Worm (Caenorhabditis elegans) whole organism, L4 larva: ENCODE results near the gene Y75B8A.33.
A peak's percentile ranks its signal among the peaks of the same experiment; 100 is the strongest.

Experiments used
- D1046.2 ChIP-seq: fragments of 200-800 bp; sonication (Bioruptor generic); IDR thresholded peaks from 2 replicates; pipeline ENCODE4 v1.3.6; 2022; ENCODE audit warnings: missing genetic modification characterization, missing compliant biosample characterization
- F10B5.3 ChIP-seq: sonication (generic microtip); optimal IDR thresholded peaks from 2 replicates; lab custom pipeline; 2016; ENCODE audit warnings: mild to moderate bottlenecking, missing genetic modification characterization, missing compliant biosample characterization
- F26F4.8 ChIP-seq: fragments of 200-800 bp; sonication (Bioruptor generic); conservative IDR thresholded peaks from 2 replicates; pipeline ENCODE4 v1.3.6; 2022; ENCODE audit warnings: missing genetic modification characterization, missing compliant biosample characterization
- F37D6.2 ChIP-seq: sonication (generic microtip); optimal IDR thresholded peaks from 2 replicates; lab custom pipeline; 2016; ENCODE audit warnings: mild to moderate bottlenecking, missing genetic modification characterization, missing compliant biosample characterization
- F49E8.2 ChIP-seq: sonication (generic microtip); optimal IDR thresholded peaks from 2 replicates; lab custom pipeline; 2016; ENCODE audit warnings: missing compliant biosample characterization, mild to moderate bottlenecking, missing genetic modification characterization, borderline replicate concordance
- R02D3.7 ChIP-seq: fragments of 150-350 bp; sonication (generic microtip); optimal IDR thresholded peaks from 3 replicates; lab custom pipeline; 2014; ENCODE audit warnings: missing biosample characterization, missing genetic modification characterization
- T20F7.1 ChIP-seq: fragments of 200-800 bp; sonication (Bioruptor generic); optimal IDR thresholded peaks from 2 replicates; lab custom pipeline; 2018; ENCODE audit warnings: mild to moderate bottlenecking, missing genetic modification characterization, missing compliant biosample characterization
- Y105C5A.15 ChIP-seq: fragments of 200-800 bp; sonication (Bioruptor generic); IDR thresholded peaks from 2 replicates; pipeline ENCODE4 v1.3.6; 2022; ENCODE audit warnings: missing genetic modification characterization, missing compliant biosample characterization
- Y5F2A.4 ChIP-seq: fragments of 200-800 bp; sonication (Bioruptor generic); optimal IDR thresholded peaks from 2 replicates; lab custom pipeline; 2018; ENCODE audit warnings: mild to moderate bottlenecking, missing genetic modification characterization, missing compliant biosample characterization
- Y75B8A.6 ChIP-seq: fragments of 200-800 bp; sonication (Bioruptor generic); IDR thresholded peaks from 2 replicates; pipeline ENCODE4 v1.3.6; 2022; ENCODE audit warnings: missing genetic modification reagents, missing genetic modification characterization, missing compliant biosample characterization
- ZK546.5 ChIP-seq, 2 experiments: sonication (generic microtip); optimal IDR thresholded peaks; 2 replicates each; lab custom pipeline; 2017; ENCODE audit warnings: missing biosample characterization in 2 of 2, missing genetic modification characterization in 2 of 2
- aha-1 ChIP-seq: fragments of 150-350 bp; peaks from one replicate; lab custom pipeline; 2014; ENCODE audit warnings: missing biosample characterization, missing genetic modification characterization
- attf-4 ChIP-seq: sonication (generic microtip); optimal IDR thresholded peaks from 3 replicates; lab custom pipeline; 2017; ENCODE audit warnings: missing biosample characterization, missing genetic modification characterization
- ceh-20 ChIP-seq: fragments of 200-800 bp; sonication (Bioruptor generic); IDR thresholded peaks from 2 replicates; pipeline ENCODE4 v1.3.6; 2022; ENCODE audit warnings: missing genetic modification reagents, missing genetic modification characterization, missing compliant biosample characterization
- ceh-44 ChIP-seq: fragments of 200-800 bp; sonication (Bioruptor generic); IDR thresholded peaks from 2 replicates; pipeline ENCODE4 v1.3.6; 2022; ENCODE audit warnings: missing genetic modification reagents, missing genetic modification characterization, missing compliant biosample characterization
- ceh-82 ChIP-seq: sonication (generic microtip); optimal IDR thresholded peaks from 2 replicates; lab custom pipeline; 2017; ENCODE audit warnings: missing biosample characterization, missing genetic modification characterization
- cey-2 ChIP-seq: sonication (generic microtip); optimal IDR thresholded peaks from 3 replicates; lab custom pipeline; 2017; ENCODE audit warnings: missing genetic modification characterization, mild to moderate bottlenecking, missing compliant biosample characterization, antibody characterized with exemption, borderline replicate concordance; ENCODE audit not compliant: insufficient read depth
- daf-19 ChIP-seq: fragments of 200-800 bp; sonication (Bioruptor generic); conservative IDR thresholded peaks from 2 replicates; pipeline ENCODE4 v1.3.6; 2022; ENCODE audit warnings: missing genetic modification characterization, missing compliant biosample characterization
- daf-8 ChIP-seq: fragments of 200-800 bp; sonication (Bioruptor generic); IDR thresholded peaks from 2 replicates; pipeline ENCODE4 v1.3.6; 2022; ENCODE audit warnings: missing genetic modification characterization, missing compliant biosample characterization
- dmd-6 ChIP-seq: fragments of 200-800 bp; sonication (Bioruptor generic); IDR thresholded peaks from 2 replicates; pipeline ENCODE4 v1.3.6; 2022; ENCODE audit warnings: missing genetic modification reagents, missing genetic modification characterization, missing compliant biosample characterization
- duxl-1 ChIP-seq: sonication (generic microtip); optimal IDR thresholded peaks from 2 replicates; lab custom pipeline; 2016; ENCODE audit warnings: mild to moderate bottlenecking, missing genetic modification characterization, moderate library complexity, missing compliant biosample characterization; ENCODE audit not compliant: poor library complexity
- egl-27 ChIP-seq: sonication (generic microtip); optimal IDR thresholded peaks from 3 replicates; lab custom pipeline; 2017; ENCODE audit warnings: missing biosample characterization, missing genetic modification reagents, missing genetic modification characterization
- egl-43 ChIP-seq: fragments of 200-800 bp; sonication (Bioruptor generic); IDR thresholded peaks from 2 replicates; pipeline ENCODE4 v1.3.6; 2022; ENCODE audit warnings: missing genetic modification reagents, missing genetic modification characterization, missing compliant biosample characterization
- gei-8 ChIP-seq: fragments of 200-800 bp; sonication (Bioruptor generic); optimal IDR thresholded peaks from 2 replicates; lab custom pipeline; 2018; ENCODE audit warnings: mild to moderate bottlenecking, missing genetic modification characterization, missing compliant biosample characterization
- hlh-11 ChIP-seq: fragments of 200-800 bp; sonication (Bioruptor generic); optimal IDR thresholded peaks from 2 replicates; lab custom pipeline; 2018; ENCODE audit warnings: mild to moderate bottlenecking, missing genetic modification characterization, missing compliant biosample characterization
- hlh-30 ChIP-seq: sonication (generic microtip); optimal IDR thresholded peaks from 2 replicates; lab custom pipeline; 2017; ENCODE audit warnings: antibody characterized with exemption, mild to moderate bottlenecking, missing genetic modification characterization, missing compliant biosample characterization; ENCODE audit not compliant: insufficient read depth
- hmg-1.1 ChIP-seq: fragments of 200-800 bp; sonication (Bioruptor generic); IDR thresholded peaks from 2 replicates; pipeline ENCODE4 v1.3.6; 2022; ENCODE audit warnings: missing genetic modification reagents, missing genetic modification characterization, missing compliant biosample characterization
- jun-1 ChIP-seq: fragments of 150-350 bp; optimal IDR thresholded peaks from 2 replicates; lab custom pipeline; 2014; ENCODE audit warnings: missing biosample characterization, missing genetic modification reagents, missing genetic modification characterization
- lin-13 ChIP-seq: fragments of 150-350 bp; optimal IDR thresholded peaks from 2 replicates; lab custom pipeline; 2014; ENCODE audit warnings: missing biosample characterization, missing genetic modification reagents, missing genetic modification characterization
- lin-29 ChIP-seq: fragments of 200-800 bp; sonication (Bioruptor generic); IDR thresholded peaks from 2 replicates; pipeline ENCODE4 v1.3.6; 2022; ENCODE audit warnings: missing genetic modification reagents, missing genetic modification characterization, missing compliant biosample characterization
- lir-3 ChIP-seq: sonication (generic microtip); optimal IDR thresholded peaks from 2 replicates; lab custom pipeline; 2016; ENCODE audit warnings: mild to moderate bottlenecking, missing genetic modification characterization, missing compliant biosample characterization
- mdl-1 ChIP-seq, 2 experiments: fragments of 150-350 bp in 1 of 2; sonication (generic microtip) in 1 of 2; optimal IDR thresholded peaks; 2 replicates each; lab custom pipeline; 2014 to 2017; ENCODE audit warnings: missing biosample characterization in 2 of 2, missing genetic modification characterization in 2 of 2
- mdt-29 ChIP-seq: fragments of 200-800 bp; sonication (Bioruptor generic); IDR thresholded peaks from 2 replicates; pipeline ENCODE4 v1.3.6; 2022; ENCODE audit warnings: missing genetic modification reagents, missing genetic modification characterization, missing compliant biosample characterization
- mxl-2 ChIP-seq: fragments of 200-800 bp; sonication (Bioruptor generic); conservative IDR thresholded peaks from 2 replicates; pipeline ENCODE4 v1.3.6; 2022; ENCODE audit warnings: missing genetic modification reagents, missing genetic modification characterization, missing compliant biosample characterization
- mxl-3 ChIP-seq: fragments of 200-800 bp; sonication (Bioruptor generic); optimal IDR thresholded peaks from 2 replicates; lab custom pipeline; 2018; ENCODE audit warnings: mild to moderate bottlenecking, missing genetic modification characterization, missing compliant biosample characterization
- nhr-10 ChIP-seq: fragments of 150-350 bp; optimal IDR thresholded peaks from 2 replicates; lab custom pipeline; 2014; ENCODE audit warnings: missing biosample characterization, missing genetic modification characterization
- nhr-102 ChIP-seq: sonication (generic microtip); optimal IDR thresholded peaks from 2 replicates; lab custom pipeline; 2016; ENCODE audit warnings: mild to moderate bottlenecking, missing genetic modification characterization, moderate library complexity, missing compliant biosample characterization
- nhr-237 ChIP-seq: sonication (generic microtip); optimal IDR thresholded peaks from 2 replicates; lab custom pipeline; 2017; ENCODE audit warnings: missing biosample characterization, missing genetic modification characterization
- nhr-28 ChIP-seq: fragments of 150-350 bp; optimal IDR thresholded peaks from 2 replicates; lab custom pipeline; 2014; ENCODE audit warnings: missing biosample characterization, missing genetic modification characterization
- nhr-42 ChIP-seq: fragments of 200-800 bp; sonication (Bioruptor generic); IDR thresholded peaks from 2 replicates; pipeline ENCODE4 v1.3.6; 2022; ENCODE audit warnings: missing genetic modification characterization, missing compliant biosample characterization
- nhr-77 ChIP-seq: fragments of 150-350 bp; optimal IDR thresholded peaks from 2 replicates; lab custom pipeline; 2014; ENCODE audit warnings: missing biosample characterization, missing genetic modification characterization
- snpc-1.2 ChIP-seq: fragments of 200-800 bp; sonication (Bioruptor generic); IDR thresholded peaks from 2 replicates; pipeline ENCODE4 v1.3.6; 2022; ENCODE audit warnings: missing genetic modification reagents, missing genetic modification characterization, missing compliant biosample characterization
- tag-97 ChIP-seq: fragments of 200-800 bp; sonication (Bioruptor generic); IDR thresholded peaks from 2 replicates; pipeline ENCODE4 v1.3.6; 2022; ENCODE audit warnings: missing genetic modification characterization, missing compliant biosample characterization
- tra-1 ChIP-seq: fragments of 200-800 bp; sonication (Bioruptor generic); IDR thresholded peaks from 2 replicates; pipeline ENCODE4 v1.3.6; 2022; ENCODE audit warnings: missing genetic modification reagents, missing genetic modification characterization, missing compliant biosample characterization
- zfp-2 ChIP-seq: sonication (generic microtip); optimal IDR thresholded peaks from 2 replicates; lab custom pipeline; 2016; ENCODE audit warnings: mild to moderate bottlenecking, missing genetic modification characterization, missing compliant biosample characterization
- zfp-3 ChIP-seq: fragments of 200-800 bp; sonication (Bioruptor generic); conservative IDR thresholded peaks from 2 replicates; pipeline ENCODE4 v1.3.6; 2022; ENCODE audit warnings: missing genetic modification reagents, missing genetic modification characterization, missing compliant biosample characterization
- zip-11 ChIP-seq: fragments of 200-800 bp; sonication (Bioruptor generic); IDR thresholded peaks from 2 replicates; pipeline ENCODE4 v1.3.6; 2022; ENCODE audit warnings: missing genetic modification characterization, missing compliant biosample characterization
- zip-2 ChIP-seq: fragments of 150-350 bp; optimal IDR thresholded peaks from 2 replicates; lab custom pipeline; 2014; ENCODE audit warnings: missing biosample characterization, missing genetic modification characterization
- ztf-11 ChIP-seq: fragments of 150-350 bp; optimal IDR thresholded peaks from 2 replicates; lab custom pipeline; 2014; ENCODE audit warnings: missing biosample characterization, missing genetic modification characterization

The Y75B8A.33 gene

DNA sequence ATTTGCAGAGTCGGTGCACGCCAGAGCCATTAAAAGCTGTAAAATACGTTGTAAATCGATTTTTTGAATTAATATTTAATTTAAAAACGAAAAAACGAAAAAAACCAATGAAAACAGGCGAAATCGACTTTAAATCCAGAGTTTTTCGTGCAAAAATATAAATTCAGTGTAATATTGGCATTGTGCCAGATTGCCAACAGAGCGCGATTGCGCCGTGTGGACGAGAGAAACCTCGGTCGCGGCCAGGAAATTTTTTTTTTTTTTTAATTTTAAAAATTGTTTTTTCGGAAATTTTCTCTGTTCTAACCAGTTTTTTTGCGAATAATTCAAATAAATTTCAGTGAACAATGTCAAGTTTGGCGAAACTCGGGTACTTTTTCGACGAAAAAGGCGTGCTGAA lies 15.9 kb downstream of the Y75B8A.33 start, which contains the start of the genes pph-4.1 and Y75B8A.31 (continued):
- TF ChIP-seq ceh-20 (GFP tag; lab: Robert Waterston, UW) = peak; percentile 54; the same call in 1 of the 2 replicates
- no peak for TF ChIP-seq T20F7.1 (GFP tag; lab: Kevin White, UChicago)
- peak; percentile 75 for TF ChIP-seq dmd-6 (GFP tag; lab: Robert Waterston, UW)
- peak; percentile 67 for TF ChIP-seq hlh-30 (tag; lab: Kevin White, UChicago)
- no peak for TF ChIP-seq nhr-10 (tag; lab: Kevin White, UChicago)
- TF ChIP-seq mxl-3 (GFP tag; lab: Kevin White, UChicago) = no peak
- 0 out of 2 replicates have a peak, but pooled peaks have one; percentile 31 for TF ChIP-seq ceh-44 (GFP tag; lab: Robert Waterston, UW)
- peak; percentile 25 for TF ChIP-seq F10B5.3
- no peak for TF ChIP-seq daf-8 (GFP tag; lab: Robert Waterston, UW)
- no peak for TF ChIP-seq attf-4 (tag; lab: Kevin White, UChicago)
- TF ChIP-seq hmg-1.1 (GFP tag; lab: Robert Waterston, UW) = 0 out of 2 replicates have a peak, but pooled peaks have one; percentile 16
- TF ChIP-seq D1046.2 (GFP tag; lab: Robert Waterston, UW) = no peak
- no peak for TF ChIP-seq aha-1 (tag; lab: Kevin White, UChicago)
- peak; percentile 81 for TF ChIP-seq lin-13 (GFP tag; lab: Kevin White, UChicago)
- no peak for TF ChIP-seq mdl-1 (tag; optimal IDR thresholded peaks at IDR 0.05; lab: Kevin White, UChicago)
- TF ChIP-seq Y105C5A.15 (GFP tag; lab: Robert Waterston, UW) = no peak
- TF ChIP-seq jun-1 = no peak
- TF ChIP-seq hlh-11 (tag; lab: Kevin White, UChicago) = peak; percentile 75
- TF ChIP-seq cey-2 (tag; lab: Kevin White, UChicago) = no peak
- no peak for TF ChIP-seq ztf-11
- TF ChIP-seq tra-1 (GFP tag; lab: Robert Waterston, UW) = no peak
- peak; percentile 62 for TF ChIP-seq F37D6.2
- TF ChIP-seq zfp-3 (GFP tag; lab: Robert Waterston, UW) = 0 out of 2 replicates have a peak, but pooled peaks have one; percentile 27
- no peak for TF ChIP-seq R02D3.7 (tag; lab: Kevin White, UChicago)
- TF ChIP-seq zip-11 = no peak
- peak; percentile 34 for TF ChIP-seq F49E8.2 (tag; lab: Kevin White, UChicago)
- no peak for TF ChIP-seq F26F4.8
- no peak for TF ChIP-seq egl-43 (GFP tag; lab: Robert Waterston, UW)
- peak; percentile 0 for TF ChIP-seq duxl-1 (tag; lab: Kevin White, UChicago)
- no peak for TF ChIP-seq gei-8 (GFP tag; lab: Kevin White, UChicago)
- TF ChIP-seq nhr-237 (tag; lab: Kevin White, UChicago) = no peak
- peak; percentile 65 for TF ChIP-seq nhr-77
- peak; percentile 71 for TF ChIP-seq nhr-28 (tag; lab: Kevin White, UChicago)
- no peak for TF ChIP-seq snpc-1.2
- TF ChIP-seq zfp-2 = peak; percentile 44
- no peak for TF ChIP-seq tag-97 (GFP tag; lab: Robert Waterston, UW)
- peak; percentile 71 for TF ChIP-seq nhr-102 (tag; lab: Kevin White, UChicago)
- TF ChIP-seq egl-27 (tag; lab: Kevin White, UChicago) = no peak
- TF ChIP-seq daf-19 (GFP tag; lab: Robert Waterston, UW) = no peak
- TF ChIP-seq ceh-82 (tag; lab: Kevin White, UChicago) = no peak
- TF ChIP-seq Y5F2A.4 (GFP tag; lab: Kevin White, UChicago) = no peak
- TF ChIP-seq zip-2 (tag; lab: Kevin White, UChicago) = no peak
- TF ChIP-seq Y75B8A.6 (GFP tag; lab: Robert Waterston, UW) = no peak
- TF ChIP-seq mxl-2 = no peak
- no peak for TF ChIP-seq nhr-42 (GFP tag; lab: Robert Waterston, UW)
- no peak for TF ChIP-seq lin-29
- TF ChIP-seq mdt-29 (GFP tag; lab: Robert Waterston, UW) = no peak
- TF ChIP-seq ZK546.5 (tag; optimal IDR thresholded peaks at IDR 0.05; lab: Kevin White, UChicago) = no peak
- TF ChIP-seq lir-3 (tag; lab: Kevin White, UChicago) = no peak
